Worm (Caenorhabditis elegans): Measurements from ENCODE around the gene Y76B12C.9.

DNA sequence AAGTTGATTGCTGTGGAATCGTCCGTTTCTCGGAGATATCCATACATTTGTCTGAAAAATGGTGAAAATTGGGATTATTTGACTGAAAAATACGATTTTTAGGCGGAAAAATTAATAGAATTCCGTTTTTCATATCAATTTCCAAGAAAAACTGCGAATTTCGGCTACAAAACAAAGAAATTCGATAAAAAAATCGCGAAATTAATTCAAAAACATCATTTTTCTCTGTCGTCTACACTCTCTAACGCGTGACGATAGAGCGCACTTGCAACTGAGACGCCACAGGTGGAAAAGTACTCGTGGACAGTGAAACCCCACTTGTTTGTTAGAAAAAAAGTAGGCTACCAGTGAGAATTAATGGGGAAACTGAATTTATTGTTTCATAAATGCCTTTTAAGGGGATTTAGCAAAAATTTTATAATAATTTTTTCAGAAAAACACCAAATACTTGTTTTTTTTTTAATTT lies 3.9 kb downstream of the Y76B12C.9 start, which contains the start of gene cpsf-1:
- TF ChIP-seq fos-1 (tag; optimal IDR thresholded peaks at IDR 0.05): no peak
- no peak for TF ChIP-seq lin-39 (tag; optimal IDR thresholded peaks at IDR 0.05)
- no peak for TF ChIP-seq nhr-25 (tag; optimal IDR thresholded peaks at IDR 0.05; ENCODE audit: borderline replicate concordance, insufficient read depth)
- TF ChIP-seq zip-2 (tag; optimal IDR thresholded peaks at IDR 0.05): no peak
- peak; percentile 51 to 90 for TF ChIP-seq lsy-2 (tag; optimal IDR thresholded peaks at IDR 0.05)
- peak; percentile 78 for TF ChIP-seq mep-1 (tag; optimal IDR thresholded peaks at IDR 0.05)

All from whole organism, L4 larva.